Fruit fly (Drosophila melanogaster) whole organism, wandering third instar larva: ENCODE results near the gene CG33947.

Experiments
- CG32264 ChIP-seq: fragments of 200-800 bp; sonication (Bioruptor generic); optimal IDR thresholded peaks from 2 replicates; lab custom pipeline; 2016; ENCODE audit warnings: missing biosample characterization, missing genetic modification characterization
- Dfd ChIP-seq: fragments of >200 bp; optimal IDR thresholded peaks from 2 replicates; lab custom pipeline; 2017; ENCODE audit warnings: missing biosample characterization, missing genetic modification characterization
- Hnf4 ChIP-seq: fragments of 200-800 bp; sonication (Bioruptor generic); optimal IDR thresholded peaks from 2 replicates; lab custom pipeline; 2016; ENCODE audit warnings: missing biosample characterization, mild to moderate bottlenecking, missing genetic modification characterization
- OdsH ChIP-seq: fragments of 200-800 bp; sonication (Bioruptor generic); optimal IDR thresholded peaks from 2 replicates; lab custom pipeline; 2016; ENCODE audit warnings: missing biosample characterization, mild to moderate bottlenecking, missing genetic modification characterization
- Sp1 ChIP-seq: fragments of 200-800 bp; sonication (Bioruptor generic); optimal IDR thresholded peaks from 3 replicates; lab custom pipeline; 2019; ENCODE audit warnings: missing biosample characterization, mild to moderate bottlenecking, missing genetic modification characterization, moderate library complexity
- br ChIP-seq: fragments of 200-800 bp; sonication (Bioruptor generic); optimal IDR thresholded peaks from 2 replicates; lab custom pipeline; 2016; ENCODE audit warnings: missing biosample characterization, missing genetic modification characterization
- h ChIP-seq: fragments of 200-800 bp; sonication (Bioruptor generic); optimal IDR thresholded peaks from 3 replicates; lab custom pipeline; 2016; ENCODE audit warnings: missing biosample characterization, mild to moderate bottlenecking, missing genetic modification characterization
- pan ChIP-seq: fragments of >200 bp; optimal IDR thresholded peaks from 2 replicates; lab custom pipeline; 2017
- psq ChIP-seq: fragments of 200-800 bp; sonication (Bioruptor generic); optimal IDR thresholded peaks from 3 replicates; lab custom pipeline; 2017; ENCODE audit warnings: missing biosample characterization, mild to moderate bottlenecking, missing genetic modification characterization, moderate library complexity
- sage ChIP-seq: fragments of 200-800 bp; sonication (Bioruptor generic); optimal IDR thresholded peaks from 2 replicates; lab custom pipeline; 2016; ENCODE audit warnings: missing biosample characterization, mild to moderate bottlenecking, missing genetic modification characterization
- usp ChIP-seq: fragments of >200 bp; optimal IDR thresholded peaks from 2 replicates; lab custom pipeline; 2017; ENCODE audit warnings: missing biosample characterization, missing genetic modification characterization

DNA sequence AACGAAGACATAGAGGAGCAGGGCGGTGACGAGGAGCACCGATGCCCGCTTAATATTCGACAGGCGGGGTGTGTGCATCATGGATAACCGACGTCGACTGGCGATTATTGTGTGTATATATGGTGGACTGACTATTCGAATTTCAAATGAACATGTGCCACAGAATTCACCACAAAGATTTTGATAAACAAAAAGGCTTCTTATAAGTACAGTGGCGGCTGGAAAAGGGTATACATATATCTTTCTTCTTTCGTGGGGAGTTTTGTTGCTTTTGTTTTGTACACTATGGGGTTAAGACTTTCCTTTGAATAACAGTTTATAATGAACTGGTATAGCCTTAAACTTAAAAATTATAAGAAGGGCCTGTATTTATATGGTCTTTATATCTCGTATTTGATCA is 26.5 kb upstream of the CG33947 start, which contains the start of gene CG6310:
- TF ChIP-seq usp (GFP tag; lab: Kevin White, UChicago), result no peak
- TF ChIP-seq psq (GFP tag; lab: Kevin White, UChicago), result no peak
- TF ChIP-seq h (GFP tag; lab: Kevin White, UChicago), result no peak
- no peak for TF ChIP-seq br (GFP tag; lab: Kevin White, UChicago)
- TF ChIP-seq Sp1 (GFP tag; lab: Kevin White, UChicago), result no peak
- no peak for TF ChIP-seq pan (lab: Kevin White, UChicago)
- no peak for TF ChIP-seq CG32264 (GFP tag; lab: Kevin White, UChicago)
- no peak for TF ChIP-seq sage (GFP tag; lab: Kevin White, UChicago)
- no peak for TF ChIP-seq Dfd (GFP tag; lab: Kevin White, UChicago)
- TF ChIP-seq OdsH (GFP tag; lab: Kevin White, UChicago), result no peak
- no peak for TF ChIP-seq Hnf4 (GFP tag; lab: Kevin White, UChicago)
